Worm (Caenorhabditis elegans) whole organism, late embryonic: ENCODE measurements around the gene grl-21.

ENCODE experiments used
- C08G9.2 ChIP-seq: sonication (generic microtip); optimal IDR thresholded peaks from 2 replicates; lab custom pipeline; 2016; ENCODE audit warnings: mild to moderate bottlenecking, missing genetic modification characterization, moderate library complexity, missing compliant biosample characterization
- F13H6.1 ChIP-seq: sonication (generic microtip); optimal IDR thresholded peaks from 2 replicates; lab custom pipeline; 2016; ENCODE audit warnings: missing genetic modification characterization, missing compliant biosample characterization
- K02D7.2 ChIP-seq: sonication (generic microtip); optimal IDR thresholded peaks from 2 replicates; lab custom pipeline; 2017; ENCODE audit warnings: mild to moderate bottlenecking, missing genetic modification characterization, missing compliant biosample characterization
- K09A11.1 ChIP-seq: sonication (generic microtip); optimal IDR thresholded peaks from 2 replicates; lab custom pipeline; 2017; ENCODE audit warnings: antibody characterized with exemption, mild to moderate bottlenecking, missing genetic modification characterization, missing compliant biosample characterization; ENCODE audit not compliant: insufficient read depth
- Y22D7AL.16 ChIP-seq: sonication (generic microtip); optimal IDR thresholded peaks from 2 replicates; lab custom pipeline; 2016; ENCODE audit warnings: missing genetic modification characterization, missing compliant biosample characterization
- ahr-1 ChIP-seq: sonication (generic microtip); optimal IDR thresholded peaks from 2 replicates; lab custom pipeline; 2016; ENCODE audit warnings: missing genetic modification characterization, missing compliant biosample characterization
- ceh-19 ChIP-seq: fragments of 200-800 bp; sonication (Bioruptor generic); optimal IDR thresholded peaks from 2 replicates; lab custom pipeline; 2018; ENCODE audit warnings: mild to moderate bottlenecking, missing genetic modification characterization, missing compliant biosample characterization
- ceh-2 ChIP-seq: sonication (generic microtip); optimal IDR thresholded peaks from 2 replicates; lab custom pipeline; 2016; ENCODE audit warnings: missing genotype, missing genetic modification characterization, missing compliant biosample characterization
- ceh-22 ChIP-seq: sonication (generic microtip); optimal IDR thresholded peaks from 2 replicates; lab custom pipeline; 2017; ENCODE audit warnings: missing biosample characterization, missing genetic modification characterization
- ceh-31 ChIP-seq: sonication (generic microtip); optimal IDR thresholded peaks from 2 replicates; lab custom pipeline; 2016; ENCODE audit warnings: missing genetic modification characterization, missing compliant biosample characterization
- ceh-6 ChIP-seq: fragments of 200-800 bp; sonication (Bioruptor generic); optimal IDR thresholded peaks from 2 replicates; lab custom pipeline; 2018; ENCODE audit warnings: mild to moderate bottlenecking, missing genetic modification characterization, missing compliant biosample characterization
- che-1 ChIP-seq: sonication (generic microtip); optimal IDR thresholded peaks from 2 replicates; lab custom pipeline; 2016; ENCODE audit warnings: mild to moderate bottlenecking, missing genetic modification characterization, missing compliant biosample characterization
- dmd-4 ChIP-seq: sonication (generic microtip); optimal IDR thresholded peaks from 2 replicates; lab custom pipeline; 2016; ENCODE audit warnings: borderline replicate concordance, missing genetic modification characterization, missing compliant biosample characterization
- dve-1 ChIP-seq: sonication (generic microtip); optimal IDR thresholded peaks from 2 replicates; lab custom pipeline; 2017; ENCODE audit warnings: antibody characterized with exemption, mild to moderate bottlenecking, missing genetic modification characterization, missing compliant biosample characterization
- ets-4 ChIP-seq: sonication (generic microtip); optimal IDR thresholded peaks from 2 replicates; lab custom pipeline; 2016; ENCODE audit warnings: missing genetic modification characterization, missing compliant biosample characterization
- eyg-1 ChIP-seq: sonication (generic microtip); optimal IDR thresholded peaks from 2 replicates; lab custom pipeline; 2016; ENCODE audit warnings: missing genotype, missing genetic modification characterization, missing compliant biosample characterization
- fax-1 ChIP-seq: sonication (generic microtip); optimal IDR thresholded peaks from 2 replicates; lab custom pipeline; 2016; ENCODE audit warnings: missing genotype, missing genetic modification characterization, missing compliant biosample characterization
- gmeb-2 ChIP-seq: sonication (generic microtip); optimal IDR thresholded peaks from 2 replicates; lab custom pipeline; 2016; ENCODE audit warnings: missing genetic modification characterization, inconsistent platforms, missing compliant biosample characterization
- hlh-8 ChIP-seq: sonication (generic microtip); optimal IDR thresholded peaks from 2 replicates; lab custom pipeline; 2016; ENCODE audit warnings: missing genotype, missing genetic modification characterization, missing compliant biosample characterization
- lim-6 ChIP-seq: sonication (generic microtip); optimal IDR thresholded peaks from 2 replicates; lab custom pipeline; 2016; ENCODE audit warnings: missing genetic modification characterization, missing compliant biosample characterization
- lin-11 ChIP-seq: fragments of 200-800 bp; sonication (Bioruptor generic); optimal IDR thresholded peaks from 2 replicates; lab custom pipeline; 2018; ENCODE audit warnings: mild to moderate bottlenecking, missing genetic modification characterization, missing compliant biosample characterization
- madf-2 ChIP-seq: sonication (generic microtip); optimal IDR thresholded peaks from 2 replicates; lab custom pipeline; 2017; ENCODE audit warnings: missing genetic modification characterization, missing compliant biosample characterization
- nhr-11 ChIP-seq: fragments of 150-350 bp; optimal IDR thresholded peaks from 2 replicates; lab custom pipeline; 2014; ENCODE audit warnings: missing biosample characterization, missing genetic modification characterization
- nhr-232 ChIP-seq: sonication (generic microtip); optimal IDR thresholded peaks from 2 replicates; lab custom pipeline; 2016; ENCODE audit warnings: missing genetic modification characterization, missing compliant biosample characterization
- npax-4 ChIP-seq: sonication (generic microtip); optimal IDR thresholded peaks from 2 replicates; lab custom pipeline; 2016; ENCODE audit warnings: missing genetic modification characterization, missing compliant biosample characterization
- pat-9 ChIP-seq: fragments of 200-800 bp; sonication (Bioruptor generic); optimal IDR thresholded peaks from 2 replicates; lab custom pipeline; 2018; ENCODE audit warnings: mild to moderate bottlenecking, missing genetic modification characterization, moderate library complexity, missing compliant biosample characterization
- pha-2 ChIP-seq: sonication (generic microtip); optimal IDR thresholded peaks from 2 replicates; lab custom pipeline; 2017; ENCODE audit warnings: mild to moderate bottlenecking, missing genetic modification characterization, missing compliant biosample characterization
- pha-4 ChIP-seq: fragments of 150-350 bp; optimal IDR thresholded peaks from 2 replicates; lab custom pipeline; 2018; ENCODE audit warnings: missing biosample characterization, missing genetic modification reagents, missing genetic modification characterization
- ref-2 ChIP-seq: sonication (generic microtip); optimal IDR thresholded peaks from 2 replicates; lab custom pipeline; 2016; ENCODE audit warnings: missing genetic modification characterization, missing compliant biosample characterization
- sdc-2 ChIP-seq: sonication (generic microtip); optimal IDR thresholded peaks from 2 replicates; lab custom pipeline; 2016; ENCODE audit warnings: missing genotype, missing genetic modification characterization, missing compliant biosample characterization
- sox-2 ChIP-seq: fragments of 200-800 bp; sonication (Bioruptor generic); IDR thresholded peaks from 2 replicates; pipeline ENCODE4 v1.3.6; 2022; ENCODE audit warnings: missing genetic modification reagents, missing genetic modification characterization, missing compliant biosample characterization
- sox-4 ChIP-seq: sonication (generic microtip); optimal IDR thresholded peaks from 2 replicates; lab custom pipeline; 2017; ENCODE audit warnings: mild to moderate bottlenecking, missing genetic modification characterization, inconsistent platforms, missing compliant biosample characterization
- syd-9 ChIP-seq: sonication (generic microtip); optimal IDR thresholded peaks from 2 replicates; lab custom pipeline; 2016; ENCODE audit warnings: mild to moderate bottlenecking, missing genetic modification characterization, moderate library complexity, missing compliant biosample characterization
- tbx-7 ChIP-seq: sonication (generic microtip); optimal IDR thresholded peaks from 2 replicates; lab custom pipeline; 2016; ENCODE audit warnings: missing genotype, missing genetic modification characterization, missing compliant biosample characterization
- ttx-3 ChIP-seq: sonication (generic microtip); optimal IDR thresholded peaks from 2 replicates; lab custom pipeline; 2016; ENCODE audit warnings: missing genetic modification reagents, missing genetic modification characterization, missing compliant biosample characterization
- unc-3 ChIP-seq, 2 experiments: fragments of 200-800 bp in 1 of 2; sonication (Bioruptor generic) in 1 of 2; sonication (generic microtip) in 1 of 2; conservative IDR thresholded peaks in 1 of 2; optimal IDR thresholded peaks in 1 of 2; 2 replicates each; pipeline versions ENCODE4 v1.3.6 to Lab custom; 2016 to 2022; ENCODE audit warnings: missing compliant biosample characterization in 2 of 2, missing genetic modification characterization in 2 of 2, missing genetic modification reagents in 1 of 2
- unc-42 ChIP-seq: sonication (generic microtip); optimal IDR thresholded peaks from 2 replicates; lab custom pipeline; 2016; ENCODE audit warnings: missing genotype, missing genetic modification characterization, missing compliant biosample characterization
- unc-55 ChIP-seq: sonication (generic microtip); optimal IDR thresholded peaks from 2 replicates; lab custom pipeline; 2017; ENCODE audit warnings: missing biosample characterization, missing genetic modification reagents, missing genetic modification characterization
- zip-5 ChIP-seq: sonication (generic microtip); optimal IDR thresholded peaks from 2 replicates; lab custom pipeline; 2016; ENCODE audit warnings: missing genetic modification characterization, missing compliant biosample characterization

grl-21 gene

DNA sequence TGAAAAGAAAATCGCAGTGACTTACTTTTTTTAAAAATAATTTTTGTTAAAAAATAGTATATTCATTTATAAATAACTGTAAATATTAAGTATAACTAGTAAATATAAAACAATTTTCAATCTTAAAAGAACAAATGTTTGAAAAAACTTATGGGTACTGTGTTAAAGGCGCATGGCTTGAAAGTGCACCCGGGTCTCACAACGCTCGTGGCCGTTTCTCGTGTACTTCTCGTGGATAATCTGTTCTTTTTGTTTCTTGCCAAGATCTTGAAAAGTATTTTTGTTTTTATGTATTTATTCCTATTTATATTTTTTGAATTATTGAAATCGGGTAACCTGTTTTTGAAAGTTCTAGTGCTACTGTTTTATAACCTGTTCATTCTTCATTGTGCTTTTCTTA is 28.8 kb downstream of the grl-21 start:
- no peak for TF ChIP-seq eyg-1 (tag; lab: Kevin White, UChicago)
- no peak for TF ChIP-seq ceh-31
- no peak for TF ChIP-seq unc-3 (GFP tag; conservative IDR thresholded peaks at IDR 0.05; lab: Robert Waterston, UW)
- no peak for TF ChIP-seq unc-3 (tag; optimal IDR thresholded peaks at IDR 0.05; lab: Kevin White, UChicago)
- no peak for TF ChIP-seq K09A11.1 (tag; lab: Kevin White, UChicago)
- no peak for TF ChIP-seq lim-6 (tag; lab: Kevin White, UChicago)
- no peak for TF ChIP-seq ceh-2
- TF ChIP-seq ahr-1 (tag; lab: Kevin White, UChicago), result no peak
- no peak for TF ChIP-seq sox-4 (tag; lab: Kevin White, UChicago)
- no peak for TF ChIP-seq madf-2
- TF ChIP-seq F13H6.1 (tag; lab: Kevin White, UChicago), result no peak
- no peak for TF ChIP-seq ceh-22 (tag; lab: Kevin White, UChicago)

- TF ChIP-seq unc-42, result peak; percentile 33
- no peak for TF ChIP-seq nhr-11
Measured at ce11 chrIV:10768146-10768636, 30.9 kb downstream of the grl-21 start, which contains the start of gene T25B9.8. T25B9.8 (minus strand) TSS chrIV:10768196.

ce11 chrIV:10769353-10769752 is 32.1 kb downstream of the grl-21 start, which contains the start of gene T25B9.9:
T25B9.9 (plus strand) TSS chrIV:10769653.
- TF ChIP-seq npax-4 (tag; lab: Kevin White, UChicago) (no peak), Y22D7AL.16 (tag; lab: Kevin White, UChicago) (no peak), fax-1 (tag; lab: Kevin White, UChicago) (no peak), ceh-19 (GFP tag; lab: Kevin White, UChicago) (no peak)
- TF ChIP-seq, all 69 proteins: peak for 0

DNA sequence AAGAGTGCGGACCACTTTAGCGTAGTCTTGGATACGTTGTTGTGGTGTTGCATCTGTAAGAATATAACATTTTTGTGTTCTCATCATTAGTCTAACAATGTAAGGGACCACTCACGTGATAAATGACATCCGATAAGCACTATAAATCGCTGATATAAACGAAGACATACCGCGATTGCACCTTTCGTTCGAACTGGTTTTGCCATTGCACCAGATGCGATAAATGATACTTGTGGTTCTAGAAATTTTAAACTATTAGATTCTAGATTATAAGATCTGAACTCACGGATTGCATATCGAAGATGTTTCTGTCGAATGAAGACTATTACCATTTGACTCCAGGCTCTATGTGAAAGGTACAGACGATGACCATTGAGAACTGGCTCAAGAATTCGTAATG is 34.0 kb downstream of the grl-21 start:
- TF ChIP-seq lin-11 (tag; lab: Kevin White, UChicago) (no peak), tbx-7 (tag; lab: Kevin White, UChicago) (no peak), unc-55 (GFP tag; lab: Kevin White, UChicago) (no peak), sox-2 (GFP tag; lab: Robert Waterston, UW) (no peak), K02D7.2 (no peak), pat-9 (tag; lab: Kevin White, UChicago) (no peak)

ce11 chrIV:10773811-10774210 is 36.5 kb downstream of the grl-21 start, which contains the start of gene inpp-1:
inpp-1 (minus strand) TSS chrIV:10773911.
- no peak for TF ChIP-seq gmeb-2 (tag; lab: Kevin White, UChicago)
- TF ChIP-seq syd-9 (tag; lab: Kevin White, UChicago), result no peak
- TF ChIP-seq nhr-232, result no peak
- no peak for TF ChIP-seq hlh-8 (tag; lab: Kevin White, UChicago)
- no peak for TF ChIP-seq pha-2 (tag; lab: Kevin White, UChicago)
- TF ChIP-seq ttx-3, result no peak
- TF ChIP-seq C08G9.2 (tag; lab: Kevin White, UChicago), result no peak
- TF ChIP-seq dmd-4, result no peak
- no peak for TF ChIP-seq ets-4 (tag; lab: Kevin White, UChicago)
- TF ChIP-seq ref-2 (tag; lab: Kevin White, UChicago), result no peak
- no peak for TF ChIP-seq nhr-11
- no peak for TF ChIP-seq che-1 (tag; lab: Kevin White, UChicago)
- no peak for TF ChIP-seq zip-5 (tag; lab: Kevin White, UChicago)
- TF ChIP-seq K02D7.2, result no peak
- no peak for TF ChIP-seq sdc-2 (tag; lab: Kevin White, UChicago)
- no peak for TF ChIP-seq dve-1 (tag; lab: Kevin White, UChicago)
- no peak for TF ChIP-seq pha-4 (tag; lab: Kevin White, UChicago)
- no peak for TF ChIP-seq ceh-6
